Fruit fly (Drosophila melanogaster) whole organism, adult: Measurements from ENCODE around the gene Vps52.

Source experiments
- CG7101 ChIP-seq: fragments of 200-800 bp; sonication (Bioruptor generic); optimal IDR thresholded peaks from 2 replicates; lab custom pipeline; 2018; ENCODE audit warnings: missing biosample characterization, mild to moderate bottlenecking, missing genetic modification characterization, moderate library complexity
- Clk ChIP-seq: fragments of 200-800 bp; sonication (Bioruptor generic); optimal IDR thresholded peaks from 2 replicates; lab custom pipeline; 2017; ENCODE audit warnings: missing biosample characterization, missing genetic modification characterization
- Crg-1 ChIP-seq: fragments of 200-800 bp; sonication (Bioruptor generic); optimal IDR thresholded peaks from 2 replicates; lab custom pipeline; 2016; ENCODE audit warnings: missing biosample characterization, missing genetic modification characterization
- Hr96 ChIP-seq: fragments of 200-800 bp; sonication (Bioruptor generic); optimal IDR thresholded peaks from 2 replicates; lab custom pipeline; 2016; ENCODE audit warnings: missing biosample characterization, missing genetic modification characterization
- bab1 ChIP-seq: fragments of 200-800 bp; sonication (Bioruptor generic); optimal IDR thresholded peaks from 3 replicates; lab custom pipeline; 2019; ENCODE audit warnings: missing biosample characterization, mild to moderate bottlenecking, missing genetic modification characterization, moderate library complexity
- kay ChIP-seq: fragments of 200-800 bp; sonication (Bioruptor generic); peaks from one replicate; lab custom pipeline; 2016; ENCODE audit warnings: missing biosample characterization, missing genetic modification characterization, borderline replicate concordance
- pad ChIP-seq: fragments of 200-800 bp; sonication (Bioruptor generic); optimal IDR thresholded peaks from 3 replicates; lab custom pipeline; 2017; ENCODE audit warnings: missing biosample characterization, missing genetic modification characterization, mild to moderate bottlenecking, moderate library complexity, missing genetic modification reagents
- toe ChIP-seq: fragments of 200-800 bp; sonication (Bioruptor generic); optimal IDR thresholded peaks from 2 replicates; lab custom pipeline; 2016; ENCODE audit warnings: missing biosample characterization, missing genetic modification characterization

DNA sequence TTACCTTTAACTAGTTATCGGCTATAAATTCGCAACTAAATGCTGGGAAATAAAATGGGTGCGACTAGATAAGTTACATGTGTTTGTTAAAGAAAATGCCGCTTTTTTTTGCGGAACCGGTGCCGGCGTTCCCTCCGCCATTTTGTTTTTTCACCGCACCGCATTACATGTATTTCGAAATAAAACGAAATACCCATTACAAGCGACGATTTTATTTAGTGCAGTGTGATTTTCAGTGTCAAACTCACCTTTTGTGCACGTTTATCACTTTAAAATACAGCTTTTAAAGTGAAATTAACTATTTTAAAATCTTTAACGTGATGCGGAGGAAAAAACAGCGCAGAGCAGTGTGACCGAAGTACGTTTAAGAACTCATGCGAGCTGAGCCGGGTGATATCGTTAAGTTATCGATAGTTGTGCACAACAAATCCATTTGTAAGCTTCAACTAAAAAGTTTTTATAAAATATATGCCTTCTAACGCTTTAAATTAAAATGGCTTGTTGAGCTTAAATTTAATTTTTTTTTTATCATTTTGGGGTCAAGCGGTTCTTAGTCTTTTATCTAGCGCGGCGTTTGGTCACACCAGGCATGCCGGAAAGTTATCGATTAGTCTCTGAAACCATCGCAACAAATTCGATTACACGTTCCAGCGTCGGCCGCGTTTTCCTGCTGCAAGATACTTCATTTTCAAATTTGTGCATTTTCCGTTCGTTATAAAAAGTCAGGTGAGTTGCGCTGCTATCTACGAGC, 18.4 kb upstream of the Vps52 start, which contains the start of the genes Hel25E and Lam:
- TF ChIP-seq bab1 (GFP tag; lab: Kevin White, UChicago) (no peak), kay (GFP tag; lab: Kevin White, UChicago) (no peak), toe (GFP tag; lab: Kevin White, UChicago) (no peak), CG7101 (peak; percentile 5), Crg-1 (GFP tag; lab: Kevin White, UChicago) (no peak), Clk (no peak), Hr96 (GFP tag; lab: Kevin White, UChicago) (no peak), pad (no peak)
